Worm (Caenorhabditis elegans): ENCODE results near the gene lgc-6.
"Not testable (repeated sequence)": the region's sequence is repeated elsewhere in the genome, so short reads cannot be mapped to it uniquely, and the experiment has no call there.

The lgc-6 gene

DNA sequence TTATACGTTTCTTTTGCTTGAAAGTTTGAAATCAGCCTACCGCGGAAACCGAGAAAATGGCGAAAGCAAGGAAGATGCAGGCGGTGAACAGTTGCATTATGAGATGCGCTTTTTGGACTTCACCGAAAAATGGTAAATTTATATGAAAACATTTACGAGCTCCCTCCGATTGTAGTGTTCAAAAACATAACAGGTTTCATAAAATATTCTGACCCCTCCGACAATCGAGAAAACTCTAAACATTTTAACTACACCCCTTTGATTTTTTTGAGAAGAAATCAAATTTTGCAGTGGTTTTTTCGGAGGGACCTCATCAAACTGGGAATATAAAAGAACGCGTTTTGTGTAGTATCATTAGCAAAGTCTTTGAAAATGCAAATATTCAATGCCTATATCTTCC lies 7.3 kb downstream of the lgc-6 start, which contains the start of the genes F17E9.18 and F17E9.15:
TSS of gene F17E9.18 (minus strand) at position 101 of the 400 bp plus-strand sequence.
TSS of gene F17E9.15 (plus strand) at position 368 of the 400 bp plus-strand sequence.
- no peak for TF ChIP-seq nhr-23 (tag; optimal IDR thresholded peaks at IDR 0.05)

DNA sequence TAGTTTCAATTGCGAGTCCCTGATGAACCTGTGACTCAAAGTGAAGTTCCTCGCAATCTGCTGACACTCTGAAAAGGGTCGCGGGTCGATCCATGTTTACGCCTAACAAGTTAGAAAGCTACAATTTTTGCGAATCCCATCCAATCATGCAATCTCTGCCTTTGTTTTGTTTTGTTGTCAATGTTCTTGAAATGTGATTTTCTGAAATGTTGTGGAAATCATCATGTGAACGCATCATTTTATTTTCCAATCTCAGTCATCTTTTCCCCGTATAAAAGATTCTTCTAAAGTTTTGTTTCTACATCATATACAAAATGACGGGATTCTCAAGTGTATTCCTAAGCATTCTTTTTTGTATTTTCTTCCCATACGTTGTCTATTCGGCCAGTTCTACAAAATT lies 8.3 kb downstream of the lgc-6 start, which contains the start of gene F17E9.4:
TSS of gene F17E9.4 (plus strand) at position 301 of the 400 bp plus-strand sequence.
- TF ChIP-seq nhr-67 (tag; optimal IDR thresholded peaks at IDR 0.05) (no peak), ztf-4 (tag; optimal IDR thresholded peaks at IDR 0.05) (no peak)

DNA sequence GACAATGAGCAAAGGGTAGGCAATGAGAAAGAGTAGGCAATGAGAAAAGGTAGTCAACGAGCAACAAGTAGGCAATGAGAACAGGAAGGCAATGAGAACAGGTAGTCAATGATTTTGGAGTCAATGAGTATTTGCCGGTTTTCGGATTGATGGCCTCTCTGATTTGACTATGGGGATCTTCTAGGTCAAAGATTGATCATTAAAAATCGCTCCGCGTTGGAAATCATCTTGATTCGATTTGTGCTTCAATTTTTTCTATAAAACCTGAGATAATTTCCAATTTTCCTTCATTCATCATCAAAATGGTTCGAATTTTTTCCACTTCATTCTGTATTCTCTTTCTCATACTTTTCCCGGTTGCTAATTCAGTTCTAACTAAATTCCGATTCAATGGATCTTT lies 12.3 kb downstream of the lgc-6 start, which contains the start of gene F17E9.16:
TSS of gene F17E9.16 (plus strand) at position 301 of the 400 bp plus-strand sequence.
- not testable (repeated sequence) for TF ChIP-seq elt-1, ceh-28, nhr-76 (tag; optimal IDR thresholded peaks at IDR 0.05)

DNA sequence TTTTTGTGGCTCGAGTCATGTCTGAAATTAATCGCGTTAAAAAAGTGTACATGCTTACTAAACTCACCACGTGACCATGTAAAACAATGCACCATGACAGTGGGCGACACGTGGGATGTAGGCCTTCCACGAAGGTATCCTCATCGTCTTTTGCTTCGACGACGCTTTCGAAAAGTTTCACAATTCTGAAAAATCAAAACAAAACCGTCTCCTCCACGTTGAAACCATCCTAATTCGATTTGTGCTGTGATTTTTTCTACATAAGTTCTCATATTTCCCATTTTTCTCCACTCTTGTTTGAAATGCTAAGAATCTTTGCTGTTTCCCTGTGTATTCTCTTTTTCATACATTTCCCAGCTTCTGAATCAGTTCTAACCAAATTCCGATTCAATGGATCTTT lies 14.8 kb downstream of the lgc-6 start, which contains the start of gene F17E9.3:
TSS of gene F17E9.3 (plus strand) at position 301 of the 400 bp plus-strand sequence.
- TF ChIP-seq elt-3 (tag; optimal IDR thresholded peaks at IDR 0.05) (no peak), fos-1 (tag; optimal IDR thresholded peaks at IDR 0.05) (no peak), ceh-16 (tag; optimal IDR thresholded peaks at IDR 0.05) (no peak), pha-4 (tag; optimal IDR thresholded peaks at IDR 0.05) (no peak), tbx-2 (tag; optimal IDR thresholded peaks at IDR 0.05) (no peak), nhr-11 (tag; optimal IDR thresholded peaks at IDR 0.05) (no peak), ztf-11 (tag; optimal IDR thresholded peaks at IDR 0.05) (no peak), nhr-77 (tag; optimal IDR thresholded peaks at IDR 0.05) (no peak), lsy-12 (tag; optimal IDR thresholded peaks at IDR 0.05) (no peak), nhr-237 (tag; optimal IDR thresholded peaks at IDR 0.05) (no peak), nhr-25 (tag; optimal IDR thresholded peaks at IDR 0.05) (no peak), nhr-76 (tag; optimal IDR thresholded peaks at IDR 0.05) (no peak), unc-62 (GFP tag; optimal IDR thresholded peaks at IDR 0.05) (no peak), fkh-10 (GFP tag; optimal IDR thresholded peaks at IDR 0.05) (no peak), zag-1 (tag; optimal IDR thresholded peaks at IDR 0.05) (no peak), nhr-43 (tag; optimal IDR thresholded peaks at IDR 0.05; ENCODE audit: poor library complexity, severe bottlenecking) (no peak), ceh-28 (tag; optimal IDR thresholded peaks at IDR 0.05) (no peak), pqm-1 (tag; optimal IDR thresholded peaks at IDR 0.05) (no peak), aly-2 (tag; optimal IDR thresholded peaks at IDR 0.05) (no peak)

DNA sequence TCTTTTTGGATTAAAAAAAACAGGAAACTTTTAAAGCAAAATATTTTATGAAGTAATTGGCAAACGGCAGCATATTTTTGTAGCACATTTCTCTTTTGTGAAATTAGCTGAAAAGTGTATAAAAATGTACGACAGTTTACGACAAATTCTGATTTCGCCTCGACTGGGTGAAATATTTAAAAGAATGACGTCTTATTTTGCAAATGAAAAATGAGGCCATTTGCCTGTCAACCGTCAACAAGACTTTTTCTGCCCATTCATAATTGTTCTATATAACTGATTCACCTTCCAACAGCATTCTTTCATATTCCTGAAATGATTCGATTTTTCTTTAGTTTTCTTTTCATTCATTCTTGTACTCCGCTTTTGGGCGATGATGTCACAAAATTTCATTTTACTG lies 15.9 kb downstream of the lgc-6 start, which contains the start of the genes F17E9.2 and col-116:
TSS of gene F17E9.2 (plus strand) at position 301 of the 400 bp plus-strand sequence.
TSS of gene col-116 (plus strand) at position 315 of the 400 bp plus-strand sequence.
- TF ChIP-seq pqm-1 (tag; optimal IDR thresholded peaks at IDR 0.05), result no peak
- no peak for TF ChIP-seq ztf-4 (tag; optimal IDR thresholded peaks at IDR 0.05)
- TF ChIP-seq nhr-12 (tag; optimal IDR thresholded peaks at IDR 0.05), result no peak
- TF ChIP-seq fkh-10 (GFP tag; optimal IDR thresholded peaks at IDR 0.05), result no peak
- no peak for TF ChIP-seq skn-1 (tag; optimal IDR thresholded peaks at IDR 0.05)

- TF ChIP-seq ceh-28 (tag; optimal IDR thresholded peaks at IDR 0.05) (no peak), nhr-11 (tag; optimal IDR thresholded peaks at IDR 0.05) (no peak), pha-4 (tag; optimal IDR thresholded peaks at IDR 0.05) (no peak), lsy-12 (tag; optimal IDR thresholded peaks at IDR 0.05) (no peak), sea-2 (GFP tag; optimal IDR thresholded peaks at IDR 0.05) (no peak), fkh-10 (GFP tag; optimal IDR thresholded peaks at IDR 0.05) (no peak), jun-1 (tag; optimal IDR thresholded peaks at IDR 0.05) (no peak), ztf-4 (tag; optimal IDR thresholded peaks at IDR 0.05) (no peak), nfya-1 (tag; optimal IDR thresholded peaks at IDR 0.05; ENCODE audit: insufficient read depth) (no peak), mml-1 (tag; optimal IDR thresholded peaks at IDR 0.05) (no peak), hmg-11 (tag; optimal IDR thresholded peaks at IDR 0.05) (no peak), skn-1 (tag; optimal IDR thresholded peaks at IDR 0.05) (no peak), ztf-11 (tag; optimal IDR thresholded peaks at IDR 0.05) (no peak), nhr-77 (tag; optimal IDR thresholded peaks at IDR 0.05) (no peak)
These were observed 17.6 kb downstream of the lgc-6 start for ce11 chrIV:8357299-8357698.
